Worm (Caenorhabditis elegans): ENCODE results near the gene F14D2.14.

DNA sequence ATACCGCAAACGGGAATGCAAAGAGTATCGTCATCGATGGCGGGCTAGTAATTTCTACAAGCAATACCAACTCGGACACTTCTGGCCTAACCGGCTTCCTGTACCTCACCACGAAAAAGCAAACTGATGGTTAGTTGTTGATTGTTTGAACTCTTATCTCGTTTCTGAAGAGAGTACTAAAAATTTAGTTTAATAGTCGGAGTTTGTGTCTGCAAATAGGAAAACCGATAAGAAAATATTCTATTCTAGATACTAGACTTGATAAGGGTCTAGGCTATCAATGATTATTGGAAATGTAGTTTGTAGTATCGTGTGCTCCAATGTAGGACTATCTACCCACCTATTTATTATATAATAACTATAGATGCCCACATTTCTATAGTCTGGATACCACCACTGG lies 29.0 kb downstream of the F14D2.14 start:
- TF ChIP-seq aly-2 (tag; optimal IDR thresholded peaks at IDR 0.05) (no peak), set-16 (GFP tag; IDR thresholded peaks at IDR 0.05) (no peak), ama-1 (optimal IDR thresholded peaks at IDR 0.05) (no peak), nhr-111 (GFP tag; optimal IDR thresholded peaks at IDR 0.05) (no peak), snpc-4 (tag; optimal IDR thresholded peaks at IDR 0.05) (no peak), gei-8 (GFP tag; optimal IDR thresholded peaks at IDR 0.05) (no peak), lin-39 (tag; optimal IDR thresholded peaks at IDR 0.05) (no peak), zip-2 (tag; optimal IDR thresholded peaks at IDR 0.05) (no peak)

Measured in whole organism, L4 larva.